Worm (Caenorhabditis elegans) whole organism, late embryonic: Measurements from ENCODE around the gene vab-1.

Experiments
- ama-1 ChIP-seq: fragments of 150-350 bp; optimal IDR thresholded peaks from 2 replicates; lab custom pipeline; 2014
- ceh-6 ChIP-seq: fragments of 200-800 bp; sonication (Bioruptor generic); optimal IDR thresholded peaks from 2 replicates; lab custom pipeline; 2018; ENCODE audit warnings: mild to moderate bottlenecking, missing genetic modification characterization, missing compliant biosample characterization
- nfya-1 ChIP-seq: sonication (generic microtip); optimal IDR thresholded peaks from 2 replicates; lab custom pipeline; 2017; ENCODE audit warnings: missing genetic modification characterization, mild to moderate bottlenecking, missing compliant biosample characterization, antibody characterized with exemption, moderate library complexity
- pha-4 ChIP-seq: fragments of 150-350 bp; optimal IDR thresholded peaks from 2 replicates; lab custom pipeline; 2018; ENCODE audit warnings: missing biosample characterization, missing genetic modification reagents, missing genetic modification characterization
- tbx-2 ChIP-seq: sonication (generic microtip); optimal IDR thresholded peaks from 2 replicates; lab custom pipeline; 2016; ENCODE audit warnings: missing genetic modification characterization, missing compliant biosample characterization
- tbx-7 ChIP-seq: sonication (generic microtip); optimal IDR thresholded peaks from 2 replicates; lab custom pipeline; 2016; ENCODE audit warnings: missing genotype, missing genetic modification characterization, missing compliant biosample characterization
- unc-86 ChIP-seq: sonication (generic microtip); optimal IDR thresholded peaks from 2 replicates; lab custom pipeline; 2016; ENCODE audit warnings: missing genetic modification characterization, missing compliant biosample characterization

DNA sequence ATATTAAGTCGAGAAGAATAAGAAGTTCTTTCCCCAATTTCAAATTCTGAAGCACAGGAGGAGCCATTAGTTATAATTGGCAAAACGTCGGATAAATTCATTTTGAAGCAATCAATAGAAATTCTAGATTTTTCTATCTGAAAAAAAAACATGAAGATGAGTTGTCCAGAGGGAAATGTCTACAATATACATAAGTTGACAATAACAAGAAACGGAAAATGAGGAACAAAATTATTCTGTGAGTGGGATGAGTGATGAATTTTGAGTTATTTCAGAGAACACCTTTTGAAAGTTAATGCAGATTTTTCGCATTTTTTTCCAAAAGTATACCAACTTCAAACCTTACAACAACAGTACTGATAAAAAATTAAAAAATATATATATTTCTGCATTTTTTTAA is 31.2 kb upstream of the vab-1 start, which contains the start of gene sra-36:
- TF ChIP-seq ceh-6 (GFP tag; lab: Kevin White, UChicago) (no peak), tbx-7 (no peak), nfya-1 (tag; lab: Kevin White, UChicago) (no peak), pha-4 (no peak), unc-86 (tag; lab: Kevin White, UChicago) (no peak), ama-1 (no peak), tbx-2 (tag; lab: Kevin White, UChicago) (no peak)
